In genomic region chr3L:1055932-1056331, dm6 we compare ENCODE assay signal across 2 fruit fly cellular contexts.
TF ChIP-seq lines count a peak whose summit lies in the region.

No protein-coding gene starts in this region.

- TF ChIP-seq CTCF in whole organism, embryonic (GFP tag; optimal IDR thresholded peaks at IDR 0.05; lab: Kevin White, UChicago), result no peak

TF ChIP-seq in whole organism, embryonic, 481 proteins besides CTCF, POLR2A, EP300 and RAD21:
- no peak for TF ChIP-seq ewg (GFP tag; optimal IDR thresholded peaks at IDR 0.05; lab: Kevin White, UChicago)
- TF ChIP-seq CG10321 (GFP tag; IDR thresholded peaks at IDR 0.05; lab: Robert Waterston, UW), result no peak
- peak; percentile 1 for TF ChIP-seq Sox102F (GFP tag; optimal IDR thresholded peaks at IDR 0.05; lab: Kevin White, UChicago)
- peak in 1 of 2 experiments; percentile 25 for TF ChIP-seq eve (GFP tag; optimal IDR thresholded peaks at IDR 0.05; lab: Kevin White, UChicago)
- TF ChIP-seq nom (GFP tag; optimal IDR thresholded peaks at IDR 0.05; lab: Kevin White, UChicago), result no peak
- peak in 1 of 2 experiments; percentile 30 for TF ChIP-seq bsh (GFP tag; optimal IDR thresholded peaks at IDR 0.05; lab: Kevin White, UChicago)
- TF ChIP-seq nmo (GFP tag; optimal IDR thresholded peaks at IDR 0.05; lab: Kevin White, UChicago), result peak; percentile 53
- no peak for TF ChIP-seq CG1024 (GFP tag; IDR thresholded peaks at IDR 0.05; lab: Robert Waterston, UW)
- TF ChIP-seq CG1603 (tag; optimal IDR thresholded peaks at IDR 0.05; lab: Kevin White, UChicago), result peak; percentile 11
- TF ChIP-seq chm (GFP tag; IDR thresholded peaks at IDR 0.05; lab: Robert Waterston, UW), result no peak

TF ChIP-seq in whole organism, prepupa, 60 proteins besides CTCF, POLR2A, EP300 and RAD21:
- TF ChIP-seq CG15336 (GFP tag; IDR thresholded peaks at IDR 0.05; lab: Robert Waterston, UW), result 0 out of 2 replicates have a peak, but pooled peaks have one; percentile 50
- peak; percentile 50 for TF ChIP-seq Hr4 (GFP tag; optimal IDR thresholded peaks at IDR 0.05; lab: Kevin White, UChicago)
- peak in 1 of 2 experiments; percentile 7 for TF ChIP-seq salr (GFP tag; optimal IDR thresholded peaks at IDR 0.05; lab: Kevin White, UChicago)
- TF ChIP-seq fd59A (GFP tag; optimal IDR thresholded peaks at IDR 0.05; lab: Kevin White, UChicago), result no peak
- peak; percentile 26 for TF ChIP-seq Eip78C (GFP tag; lab: Kevin White, UChicago)
- TF ChIP-seq dac (GFP tag; optimal IDR thresholded peaks at IDR 0.05; lab: Kevin White, UChicago), result peak; percentile 20
- TF ChIP-seq CG32006 (GFP tag; optimal IDR thresholded peaks at IDR 0.05; lab: Kevin White, UChicago), result peak; percentile 73
- TF ChIP-seq Sox14 (GFP tag; optimal IDR thresholded peaks at IDR 0.05; lab: Kevin White, UChicago), result peak; percentile 27
- peak; percentile 7 for TF ChIP-seq acj6 (GFP tag; optimal IDR thresholded peaks at IDR 0.05; lab: Kevin White, UChicago)
- no peak for TF ChIP-seq net (GFP tag; optimal IDR thresholded peaks at IDR 0.05; lab: Kevin White, UChicago)

Comparison
In these comparisons a context has a peak if more than half of its experiments do, and no peak if none do; other contexts are left out.
1. Of the 7 proteins assayed by ChIP-seq in both whole organism, embryonic and whole organism, prepupa: peak only in whole organism, embryonic: Sox102F; only in whole organism, prepupa: none; in both: none; in neither: 6.